Worm (Caenorhabditis elegans) whole organism, young adult: ENCODE measurements around the gene Y71H2B.4.
"Not testable (repeated sequence)": the region's sequence is repeated elsewhere in the genome, so short reads cannot be mapped to it uniquely, and the experiment has no call there.

Experiments used
- F37B4.10 ChIP-seq: fragments of 200-800 bp; sonication (Bioruptor generic); IDR thresholded peaks from 2 replicates; pipeline ENCODE4 v1.3.6; 2022; ENCODE audit warnings: missing genetic modification characterization, missing compliant biosample characterization
- F57A8.1 ChIP-seq: fragments of 200-800 bp; sonication (Bioruptor generic); optimal IDR thresholded peaks from 2 replicates; lab custom pipeline; 2018; ENCODE audit warnings: mild to moderate bottlenecking, missing genetic modification characterization, moderate library complexity, missing compliant biosample characterization
- attf-5 ChIP-seq: fragments of 200-800 bp; sonication (Bioruptor generic); optimal IDR thresholded peaks from 2 replicates; lab custom pipeline; 2018; ENCODE audit warnings: mild to moderate bottlenecking, missing genetic modification characterization, missing compliant biosample characterization
- mxl-1 ChIP-seq: sonication (generic microtip); optimal IDR thresholded peaks from 2 replicates; lab custom pipeline; 2016; ENCODE audit warnings: missing genetic modification characterization, missing compliant biosample characterization

- not testable (repeated sequence) for TF ChIP-seq mxl-1 (tag; lab: Kevin White, UChicago); F57A8.1 (GFP tag; lab: Kevin White, UChicago); F37B4.10; attf-5 (GFP tag; lab: Kevin White, UChicago)
Observed at ce11 chrIII:2607717-2608116, 11.0 kb upstream of the Y71H2B.4 start, which contains the start of gene Y71H2B.5.
